Worm (Caenorhabditis elegans) whole organism, L4 larva: ENCODE measurements around the gene Y62H9A.4.

Source experiments
- D1046.2 ChIP-seq: fragments of 200-800 bp; sonication (Bioruptor generic); IDR thresholded peaks from 2 replicates; pipeline ENCODE4 v1.3.6; 2022; ENCODE audit warnings: missing genetic modification characterization, missing compliant biosample characterization
- F10B5.3 ChIP-seq: sonication (generic microtip); optimal IDR thresholded peaks from 2 replicates; lab custom pipeline; 2016; ENCODE audit warnings: mild to moderate bottlenecking, missing genetic modification characterization, missing compliant biosample characterization
- F26F4.8 ChIP-seq: fragments of 200-800 bp; sonication (Bioruptor generic); conservative IDR thresholded peaks from 2 replicates; pipeline ENCODE4 v1.3.6; 2022; ENCODE audit warnings: missing genetic modification characterization, missing compliant biosample characterization
- F44E2.7 ChIP-seq: fragments of 200-800 bp; sonication (Bioruptor generic); IDR thresholded peaks from 2 replicates; pipeline ENCODE4 v2.1.2; 2022; ENCODE audit warnings: missing genetic modification characterization, missing compliant biosample characterization
- R02D3.7 ChIP-seq: fragments of 150-350 bp; sonication (generic microtip); optimal IDR thresholded peaks from 3 replicates; lab custom pipeline; 2014; ENCODE audit warnings: missing biosample characterization, missing genetic modification characterization
- Y5F2A.4 ChIP-seq: fragments of 200-800 bp; sonication (Bioruptor generic); optimal IDR thresholded peaks from 2 replicates; lab custom pipeline; 2018; ENCODE audit warnings: mild to moderate bottlenecking, missing genetic modification characterization, missing compliant biosample characterization
- ZK337.2 ChIP-seq: fragments of 200-800 bp; sonication (Bioruptor generic); IDR thresholded peaks from 2 replicates; pipeline ENCODE4 v1.3.6; 2022; ENCODE audit warnings: missing genetic modification reagents, missing genetic modification characterization, missing compliant biosample characterization
- aha-1 ChIP-seq: fragments of 150-350 bp; peaks from one replicate; lab custom pipeline; 2014; ENCODE audit warnings: missing biosample characterization, missing genetic modification characterization
- arid-1 ChIP-seq: fragments of 200-800 bp; sonication (Bioruptor generic); conservative IDR thresholded peaks from 2 replicates; pipeline ENCODE4 v1.3.6; 2022; ENCODE audit warnings: missing genetic modification reagents, missing genetic modification characterization, missing compliant biosample characterization
- attf-4 ChIP-seq: sonication (generic microtip); optimal IDR thresholded peaks from 3 replicates; lab custom pipeline; 2017; ENCODE audit warnings: missing biosample characterization, missing genetic modification characterization
- ceh-62 ChIP-seq: sonication (generic microtip); optimal IDR thresholded peaks from 2 replicates; lab custom pipeline; 2017; ENCODE audit warnings: missing biosample characterization, missing genetic modification characterization
- ces-1 ChIP-seq: fragments of 150-350 bp; sonication (generic microtip); optimal IDR thresholded peaks from 4 replicates; lab custom pipeline; 2014; ENCODE audit warnings: missing biosample characterization, missing genetic modification reagents, missing genetic modification characterization
- daf-16 ChIP-seq, 3 experiments: sonication (generic microtip); optimal IDR thresholded peaks; 2 replicates each; lab custom pipeline; 2016 to 2017; ENCODE audit warnings: missing genetic modification characterization in 3 of 3, missing genetic modification reagents in 3 of 3, mild to moderate bottlenecking in 2 of 3, missing compliant biosample characterization in 2 of 3, missing biosample characterization in 1 of 3, moderate library complexity in 1 of 3
- daf-8 ChIP-seq: fragments of 200-800 bp; sonication (Bioruptor generic); IDR thresholded peaks from 2 replicates; pipeline ENCODE4 v1.3.6; 2022; ENCODE audit warnings: missing genetic modification characterization, missing compliant biosample characterization
- dmd-9 ChIP-seq: fragments of 200-800 bp; sonication (Bioruptor generic); IDR thresholded peaks from 2 replicates; pipeline ENCODE4 v1.3.6; 2022; ENCODE audit warnings: missing genetic modification reagents, missing genetic modification characterization, missing compliant biosample characterization
- dpl-1 ChIP-seq: fragments of 150-350 bp; optimal IDR thresholded peaks from 2 replicates; lab custom pipeline; 2014; ENCODE audit warnings: missing biosample characterization, missing genetic modification reagents, missing genetic modification characterization
- duxl-1 ChIP-seq: sonication (generic microtip); optimal IDR thresholded peaks from 2 replicates; lab custom pipeline; 2016; ENCODE audit warnings: mild to moderate bottlenecking, missing genetic modification characterization, moderate library complexity, missing compliant biosample characterization; ENCODE audit not compliant: poor library complexity
- dve-1 ChIP-seq: sonication (generic microtip); optimal IDR thresholded peaks from 2 replicates; lab custom pipeline; 2017; ENCODE audit warnings: antibody characterized with exemption, mild to moderate bottlenecking, missing genetic modification characterization, missing compliant biosample characterization; ENCODE audit not compliant: insufficient read depth
- egl-43 ChIP-seq: fragments of 200-800 bp; sonication (Bioruptor generic); IDR thresholded peaks from 2 replicates; pipeline ENCODE4 v1.3.6; 2022; ENCODE audit warnings: missing genetic modification reagents, missing genetic modification characterization, missing compliant biosample characterization
- hif-1 ChIP-seq, 2 experiments: sonication (generic microtip); optimal IDR thresholded peaks; 2 replicates each; lab custom pipeline; 2016 to 2017; ENCODE audit warnings: missing compliant biosample characterization in 2 of 2, missing genetic modification characterization in 2 of 2, missing genetic modification reagents in 2 of 2, missing genotype in 2 of 2, mild to moderate bottlenecking in 1 of 2
- hmg-1.1 ChIP-seq: fragments of 200-800 bp; sonication (Bioruptor generic); IDR thresholded peaks from 2 replicates; pipeline ENCODE4 v1.3.6; 2022; ENCODE audit warnings: missing genetic modification reagents, missing genetic modification characterization, missing compliant biosample characterization
- lim-7 ChIP-seq: fragments of 200-800 bp; sonication (Bioruptor generic); IDR thresholded peaks from 2 replicates; pipeline ENCODE4 v1.3.6; 2022; ENCODE audit warnings: missing genetic modification characterization, missing compliant biosample characterization
- lin-15B ChIP-seq: fragments of 150-350 bp; sonication (generic microtip); optimal IDR thresholded peaks from 3 replicates; lab custom pipeline; 2014; ENCODE audit warnings: missing biosample characterization, missing genetic modification characterization
- lin-29 ChIP-seq: fragments of 200-800 bp; sonication (Bioruptor generic); IDR thresholded peaks from 2 replicates; pipeline ENCODE4 v1.3.6; 2022; ENCODE audit warnings: missing genetic modification reagents, missing genetic modification characterization, missing compliant biosample characterization
- lin-38 ChIP-seq: fragments of 200-800 bp; sonication (Bioruptor generic); IDR thresholded peaks from 2 replicates; pipeline ENCODE4 v1.3.6; 2022; ENCODE audit warnings: missing genetic modification reagents, missing genetic modification characterization, missing compliant biosample characterization
- lir-3 ChIP-seq: sonication (generic microtip); optimal IDR thresholded peaks from 2 replicates; lab custom pipeline; 2016; ENCODE audit warnings: mild to moderate bottlenecking, missing genetic modification characterization, missing compliant biosample characterization
- madf-5 ChIP-seq, 2 experiments: fragments of 200-800 bp; sonication (Bioruptor generic); IDR thresholded peaks; 2 replicates each; pipeline ENCODE4 v1.3.6; 2022; ENCODE audit warnings: missing compliant biosample characterization in 2 of 2, missing genetic modification characterization in 2 of 2
- mdl-1 ChIP-seq, 2 experiments: fragments of 150-350 bp in 1 of 2; sonication (generic microtip) in 1 of 2; optimal IDR thresholded peaks; 2 replicates each; lab custom pipeline; 2014 to 2017; ENCODE audit warnings: missing biosample characterization in 2 of 2, missing genetic modification characterization in 2 of 2
- nhr-11 ChIP-seq: fragments of 150-350 bp; optimal IDR thresholded peaks from 2 replicates; lab custom pipeline; 2014; ENCODE audit warnings: missing biosample characterization, missing genetic modification characterization
- nhr-41 ChIP-seq: fragments of 200-800 bp; sonication (Bioruptor generic); IDR thresholded peaks from 2 replicates; pipeline ENCODE4 v1.3.6; 2022; ENCODE audit warnings: missing genetic modification reagents, missing genetic modification characterization, missing compliant biosample characterization
- nhr-42 ChIP-seq: fragments of 200-800 bp; sonication (Bioruptor generic); IDR thresholded peaks from 2 replicates; pipeline ENCODE4 v1.3.6; 2022; ENCODE audit warnings: missing genetic modification characterization, missing compliant biosample characterization
- nhr-77 ChIP-seq: fragments of 150-350 bp; optimal IDR thresholded peaks from 2 replicates; lab custom pipeline; 2014; ENCODE audit warnings: missing biosample characterization, missing genetic modification characterization
- pha-4 ChIP-seq, 2 experiments: fragments of 150-350 bp in 1 of 2; fragments of 200-800 bp in 1 of 2; sonication (Bioruptor generic) in 1 of 2; IDR thresholded peaks in 1 of 2; optimal IDR thresholded peaks in 1 of 2; 2 replicates each; pipeline versions ENCODE4 v1.3.6 to Lab custom; 2014 to 2022; ENCODE audit warnings: missing genetic modification characterization in 2 of 2, missing genetic modification reagents in 2 of 2, missing biosample characterization in 1 of 2, missing compliant biosample characterization in 1 of 2
- php-3 ChIP-seq: fragments of 200-800 bp; sonication (Bioruptor generic); IDR thresholded peaks from 2 replicates; pipeline ENCODE4 v1.3.6; 2022; ENCODE audit warnings: missing genetic modification reagents, missing genetic modification characterization, missing compliant biosample characterization
- pqm-1 ChIP-seq: sonication (generic microtip); optimal IDR thresholded peaks from 2 replicates; lab custom pipeline; 2017; ENCODE audit warnings: missing biosample characterization, missing genetic modification characterization
- rbr-2 ChIP-seq: sonication (generic microtip); optimal IDR thresholded peaks from 2 replicates; lab custom pipeline; 2016; ENCODE audit warnings: missing genotype, missing genetic modification characterization, missing compliant biosample characterization
- sdz-12 ChIP-seq: fragments of 200-800 bp; sonication (Bioruptor generic); optimal IDR thresholded peaks from 2 replicates; lab custom pipeline; 2018; ENCODE audit warnings: mild to moderate bottlenecking, missing genetic modification characterization, missing compliant biosample characterization
- skn-1 ChIP-seq: fragments of 150-350 bp; optimal IDR thresholded peaks from 2 replicates; lab custom pipeline; 2014; ENCODE audit warnings: missing biosample characterization, missing genetic modification characterization
- spr-1 ChIP-seq: sonication (generic microtip); optimal IDR thresholded peaks from 2 replicates; lab custom pipeline; 2016; ENCODE audit warnings: mild to moderate bottlenecking, missing genetic modification characterization, missing compliant biosample characterization
- tag-97 ChIP-seq: fragments of 200-800 bp; sonication (Bioruptor generic); IDR thresholded peaks from 2 replicates; pipeline ENCODE4 v1.3.6; 2022; ENCODE audit warnings: missing genetic modification characterization, missing compliant biosample characterization
- tra-1 ChIP-seq: fragments of 200-800 bp; sonication (Bioruptor generic); IDR thresholded peaks from 2 replicates; pipeline ENCODE4 v1.3.6; 2022; ENCODE audit warnings: missing genetic modification reagents, missing genetic modification characterization, missing compliant biosample characterization
- unc-39 ChIP-seq: sonication (generic microtip); optimal IDR thresholded peaks from 2 replicates; lab custom pipeline; 2017; ENCODE audit warnings: missing biosample characterization, missing genetic modification characterization
- unc-62 ChIP-seq, 3 experiments: fragments of 150-350 bp in 1 of 3; sonication (generic microtip); optimal IDR thresholded peaks in 2 of 3; peaks in 1 of 3; 1 replicate in 1 of 3; 2 replicates in 2 of 3; lab custom pipeline; 2014 to 2017; ENCODE audit warnings: missing biosample characterization in 3 of 3, missing genetic modification characterization in 3 of 3, missing genetic modification reagents in 3 of 3, missing genotype in 1 of 3
- ztf-7 ChIP-seq: fragments of 150-350 bp; optimal IDR thresholded peaks from 2 replicates; lab custom pipeline; 2014; ENCODE audit warnings: missing biosample characterization, missing genetic modification characterization

Gene Y62H9A.4

DNA sequence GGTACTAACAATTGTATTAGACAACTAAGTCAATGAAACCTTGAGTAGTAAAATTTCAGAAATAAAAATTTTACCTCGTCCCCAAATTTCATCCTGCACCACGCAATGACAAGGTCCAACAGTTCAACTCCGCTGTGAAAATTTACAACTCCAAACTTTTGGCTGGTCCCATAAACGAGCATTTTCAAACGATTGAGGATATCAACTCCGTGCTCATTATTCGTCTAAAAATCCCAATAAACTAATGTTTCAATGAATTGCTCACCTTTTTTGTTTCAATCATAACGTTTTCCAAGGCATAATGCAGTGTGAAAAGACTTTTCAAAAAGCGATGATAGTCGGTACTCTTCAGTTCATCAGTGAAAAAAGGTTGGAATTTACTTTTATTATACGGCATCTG lies 26.7 kb downstream of the Y62H9A.4 start:
- TF ChIP-seq unc-62 (GFP tag; optimal IDR thresholded peaks at IDR 0.05 in 1 of 2; lab: Kevin White, UChicago) = peak in 1 of 2 experiments; percentile 95
- no peak for TF ChIP-seq unc-62 (tag; optimal IDR thresholded peaks at IDR 0.05; lab: Kevin White, UChicago)
- no peak for TF ChIP-seq unc-39

DNA sequence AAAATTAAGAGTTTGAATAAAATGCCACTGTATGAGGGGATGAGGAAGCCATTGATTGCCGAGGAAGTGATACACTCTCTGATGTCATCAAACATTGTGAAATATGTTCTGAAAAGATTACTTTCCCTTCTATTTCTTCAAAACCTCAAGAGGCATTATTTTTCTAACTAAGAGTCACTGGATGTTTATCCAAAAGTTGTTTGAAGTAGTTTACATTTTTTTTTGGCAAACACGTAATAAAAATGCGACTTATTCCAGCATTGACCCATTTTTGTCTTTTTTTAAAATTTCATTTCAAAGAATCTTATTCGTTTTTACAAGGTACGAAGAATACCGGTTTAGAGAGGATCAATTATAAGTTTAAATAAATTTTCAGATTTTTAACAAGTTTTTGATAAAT lies 27.3 kb downstream of the Y62H9A.4 start, which contains the start of gene Y62H9A.11:
Gene Y62H9A.11, minus strand, starts transcription at position 101 of the 400 bp plus-strand sequence.
- no peak for TF ChIP-seq egl-43 (GFP tag; lab: Robert Waterston, UW)
- no peak for TF ChIP-seq sdz-12
- TF ChIP-seq rbr-2 (tag; lab: Kevin White, UChicago) = no peak
- TF ChIP-seq ZK337.2 = no peak
- TF ChIP-seq pha-4 (GFP tag; IDR thresholded peaks at IDR 0.05; lab: Robert Waterston, UW) = no peak
- no peak for TF ChIP-seq pha-4 (tag; optimal IDR thresholded peaks at IDR 0.05; lab: Kevin White, UChicago)
- no peak for TF ChIP-seq R02D3.7 (tag; lab: Kevin White, UChicago)
- no peak for TF ChIP-seq lin-29
- no peak for TF ChIP-seq lin-15B (tag; lab: Kevin White, UChicago)
- TF ChIP-seq skn-1 (tag; lab: Kevin White, UChicago) = no peak
- no peak for TF ChIP-seq madf-5 (GFP tag; IDR thresholded peaks at IDR 0.05; lab: Robert Waterston, UW)
- no peak for TF ChIP-seq lin-38 (GFP tag; lab: Robert Waterston, UW)
- no peak for TF ChIP-seq hmg-1.1 (GFP tag; lab: Robert Waterston, UW)
- TF ChIP-seq dpl-1 (GFP tag; lab: Kevin White, UChicago) = no peak
- no peak for TF ChIP-seq nhr-77
- TF ChIP-seq D1046.2 (GFP tag; lab: Robert Waterston, UW) = no peak
- no peak for TF ChIP-seq F10B5.3 (tag; lab: Kevin White, UChicago)
- no peak for TF ChIP-seq mdl-1 (tag; optimal IDR thresholded peaks at IDR 0.05; lab: Kevin White, UChicago)
- no peak for TF ChIP-seq duxl-1 (tag; lab: Kevin White, UChicago)
- TF ChIP-seq lir-3 = no peak

DNA sequence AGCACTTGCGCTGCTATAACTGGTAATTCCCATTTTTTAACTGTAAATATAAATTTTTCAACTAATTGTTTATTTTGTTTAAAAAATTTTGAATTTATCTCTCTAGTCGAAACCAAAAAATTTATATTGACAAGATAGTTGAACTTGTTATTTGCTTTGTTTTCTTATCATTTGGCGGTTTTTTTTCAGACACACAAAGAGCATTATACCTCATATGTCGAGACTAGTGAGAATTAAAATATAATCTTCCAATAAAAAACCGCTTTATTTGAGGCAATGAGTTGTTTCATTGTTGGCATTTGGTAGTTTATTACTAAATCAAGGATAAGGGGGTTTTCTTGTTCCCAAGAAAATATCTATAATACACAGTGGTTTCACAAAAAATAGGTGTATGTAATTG lies 28.3 kb downstream of the Y62H9A.4 start:
- TF ChIP-seq nhr-11 (tag; lab: Kevin White, UChicago) (no peak), daf-16 (GFP tag; optimal IDR thresholded peaks at IDR 0.05; lab: Kevin White, UChicago) (no peak), daf-16 (tag; optimal IDR thresholded peaks at IDR 0.05; lab: Kevin White, UChicago) (peak; percentile 55), lim-7 (GFP tag; lab: Robert Waterston, UW) (no peak), aha-1 (tag; lab: Kevin White, UChicago) (peak; percentile 70), pqm-1 (tag; lab: Kevin White, UChicago) (peak; percentile 16)

DNA sequence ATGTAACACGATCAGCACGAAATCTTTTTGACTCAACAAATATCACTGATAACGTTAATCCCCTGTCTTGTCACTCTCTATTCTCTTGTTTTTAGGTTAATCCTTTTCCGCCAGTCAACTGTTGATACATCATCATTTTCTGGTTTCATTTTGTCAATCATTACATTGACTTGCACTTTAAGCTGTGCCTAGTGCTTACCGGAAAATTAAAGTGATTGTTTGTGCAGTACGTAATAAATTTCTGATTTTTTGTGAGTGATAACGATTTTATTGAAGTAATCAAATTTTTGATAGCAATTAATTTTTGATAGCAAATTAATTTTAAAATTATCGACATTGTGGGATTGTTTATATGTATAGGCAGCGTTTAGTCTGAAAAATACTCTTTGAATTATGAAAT lies 29.2 kb downstream of the Y62H9A.4 start:
- TF ChIP-seq nhr-42 (no peak), daf-8 (GFP tag; lab: Robert Waterston, UW) (no peak), dmd-9 (no peak), ces-1 (GFP tag; lab: Kevin White, UChicago) (no peak), D1046.2 (GFP tag; lab: Robert Waterston, UW) (no peak), F44E2.7 (GFP tag; lab: Robert Waterston, UW) (no peak), ceh-62 (tag; lab: Kevin White, UChicago) (no peak), nhr-11 (tag; lab: Kevin White, UChicago) (no peak), ztf-7 (tag; lab: Kevin White, UChicago) (no peak), Y5F2A.4 (no peak), R02D3.7 (tag; lab: Kevin White, UChicago) (no peak), lin-29 (no peak), attf-4 (tag; lab: Kevin White, UChicago) (no peak), dve-1 (tag; lab: Kevin White, UChicago) (peak; percentile 62), tag-97 (GFP tag; lab: Robert Waterston, UW) (no peak), pha-4 (GFP tag; IDR thresholded peaks at IDR 0.05; lab: Robert Waterston, UW) (no peak), pha-4 (tag; optimal IDR thresholded peaks at IDR 0.05; lab: Kevin White, UChicago) (no peak), nhr-41 (no peak), spr-1 (no peak), hif-1 (tag; optimal IDR thresholded peaks at IDR 0.05; lab: Kevin White, UChicago) (no peak), php-3 (GFP tag; lab: Robert Waterston, UW) (peak; percentile 90), F26F4.8 (GFP tag; lab: Robert Waterston, UW) (no peak), unc-62 (GFP tag; optimal IDR thresholded peaks at IDR 0.05 in 1 of 2; lab: Kevin White, UChicago) (no peak), unc-62 (tag; optimal IDR thresholded peaks at IDR 0.05; lab: Kevin White, UChicago) (no peak), nhr-77 (peak; percentile 85), daf-16 (GFP tag; optimal IDR thresholded peaks at IDR 0.05; lab: Kevin White, UChicago) (no peak), daf-16 (tag; optimal IDR thresholded peaks at IDR 0.05; lab: Kevin White, UChicago) (peak; percentile 94), tra-1 (peak; percentile 55; the same call in 1 of the 2 replicates), arid-1 (GFP tag; lab: Robert Waterston, UW) (no peak)
